Worm (Caenorhabditis elegans): ENCODE results near the gene M57.1.

- TF ChIP-seq egl-27 (tag; optimal IDR thresholded peaks at IDR 0.05) (no peak), snpc-4 (tag; optimal IDR thresholded peaks at IDR 0.05) (no peak), unc-130 (tag; optimal IDR thresholded peaks at IDR 0.05) (no peak), pqm-1 (tag; optimal IDR thresholded peaks at IDR 0.05) (no peak), elt-3 (tag; optimal IDR thresholded peaks at IDR 0.05) (no peak), fos-1 (tag; optimal IDR thresholded peaks at IDR 0.05) (no peak), ama-1 (optimal IDR thresholded peaks at IDR 0.05) (no peak), nhr-12 (tag; optimal IDR thresholded peaks at IDR 0.05) (no peak), lin-14 (GFP tag; optimal IDR thresholded peaks at IDR 0.05) (no peak), lin-15B (tag; optimal IDR thresholded peaks at IDR 0.05) (no peak), lsy-2 (tag; optimal IDR thresholded peaks at IDR 0.05) (no peak)
Observed at ce11 chrIV:3516586-3516985, 15.7 kb upstream of the M57.1 start, which contains the start of gene unc-33.
